Worm (Caenorhabditis elegans) whole organism, L1 larva: ENCODE data around the gene F32H5.3.

Experiments
- C04F5.9 ChIP-seq: sonication (generic microtip); optimal IDR thresholded peaks from 2 replicates; lab custom pipeline; 2016; ENCODE audit warnings: missing genetic modification characterization, missing compliant biosample characterization
- C34B4.2 ChIP-seq: sonication (generic microtip); optimal IDR thresholded peaks from 2 replicates; lab custom pipeline; 2017; ENCODE audit warnings: mild to moderate bottlenecking, missing genetic modification characterization, missing compliant biosample characterization
- F16B12.6 ChIP-seq: fragments of 150-350 bp; optimal IDR thresholded peaks from 2 replicates; lab custom pipeline; 2014; ENCODE audit warnings: missing biosample characterization, missing genetic modification characterization
- aha-1 ChIP-seq: fragments of 150-350 bp; optimal IDR thresholded peaks from 2 replicates; lab custom pipeline; 2014; ENCODE audit warnings: missing biosample characterization, missing genetic modification characterization
- alr-1 ChIP-seq: fragments of 200-800 bp; sonication (Bioruptor generic); optimal IDR thresholded peaks from 2 replicates; lab custom pipeline; 2018; ENCODE audit warnings: borderline replicate concordance, mild to moderate bottlenecking, missing genetic modification characterization, missing compliant biosample characterization
- ama-1 ChIP-seq: fragments of 150-350 bp; optimal IDR thresholded peaks from 2 replicates; lab custom pipeline; 2014
- ceh-8 ChIP-seq: fragments of 200-800 bp; sonication (Bioruptor generic); optimal IDR thresholded peaks from 2 replicates; lab custom pipeline; 2018; ENCODE audit warnings: mild to moderate bottlenecking, missing genetic modification characterization, moderate library complexity, missing compliant biosample characterization
- ceh-88 ChIP-seq: fragments of 200-800 bp; sonication (Bioruptor generic); IDR thresholded peaks from 2 replicates; pipeline ENCODE4 v1.3.6; 2022; ENCODE audit warnings: missing genetic modification characterization, missing compliant biosample characterization
- dpl-1 ChIP-seq, 3 experiments: fragments of 150-350 bp in 2 of 3; sonication (generic microtip) in 1 of 3; optimal IDR thresholded peaks; 2 replicates each; lab custom pipeline; 2014 to 2017; ENCODE audit warnings: missing biosample characterization in 3 of 3, missing genetic modification characterization in 3 of 3, missing genetic modification reagents in 3 of 3
- efl-1 ChIP-seq, 4 experiments: fragments of 150-350 bp; optimal IDR thresholded peaks in 3 of 4; peaks in 1 of 4; 1 replicate in 1 of 4; 2 replicates in 3 of 4; lab custom pipeline; 2014; ENCODE audit warnings: missing biosample characterization in 2 of 4, missing genetic modification characterization in 2 of 4, missing genetic modification reagents in 2 of 4
- efl-3 ChIP-seq: fragments of 200-800 bp; sonication (Bioruptor generic); optimal IDR thresholded peaks from 2 replicates; lab custom pipeline; 2018; ENCODE audit warnings: mild to moderate bottlenecking, missing genetic modification characterization, missing compliant biosample characterization
- egl-13 ChIP-seq: sonication (generic microtip); optimal IDR thresholded peaks from 2 replicates; lab custom pipeline; 2016; ENCODE audit warnings: missing genotype, missing genetic modification reagents, missing genetic modification characterization, missing compliant biosample characterization
- egl-27 ChIP-seq, 2 experiments: fragments of 150-350 bp in 1 of 2; sonication (generic microtip); optimal IDR thresholded peaks; 3 replicates each; lab custom pipeline; 2017 to 2018; ENCODE audit warnings: missing biosample characterization in 2 of 2, missing genetic modification characterization in 2 of 2, missing genetic modification reagents in 2 of 2
- elt-2 ChIP-seq: sonication (generic microtip); optimal IDR thresholded peaks from 2 replicates; lab custom pipeline; 2016; ENCODE audit warnings: missing genetic modification characterization, mild to moderate bottlenecking, inconsistent platforms, missing compliant biosample characterization, missing genetic modification reagents
- fkh-8 ChIP-seq: sonication (generic microtip); optimal IDR thresholded peaks from 2 replicates; lab custom pipeline; 2016; ENCODE audit warnings: mild to moderate bottlenecking, missing genetic modification characterization, missing compliant biosample characterization
- grh-1 ChIP-seq: fragments of 200-800 bp; sonication (Bioruptor generic); IDR thresholded peaks from 2 replicates; pipeline ENCODE4 v1.3.6; 2022; ENCODE audit warnings: missing genetic modification reagents, missing genetic modification characterization, missing compliant biosample characterization
- hlh-4 ChIP-seq: sonication (generic microtip); optimal IDR thresholded peaks from 2 replicates; lab custom pipeline; 2016; ENCODE audit warnings: mild to moderate bottlenecking, missing genetic modification characterization, missing compliant biosample characterization
- jun-1 ChIP-seq: fragments of 150-350 bp; optimal IDR thresholded peaks from 2 replicates; lab custom pipeline; 2014; ENCODE audit warnings: missing biosample characterization, missing genetic modification reagents, missing genetic modification characterization
- lin-14 ChIP-seq: fragments of 200-800 bp; sonication (Bioruptor generic); optimal IDR thresholded peaks from 2 replicates; lab custom pipeline; 2018; ENCODE audit warnings: mild to moderate bottlenecking, missing genetic modification characterization, moderate library complexity, missing compliant biosample characterization
- lin-35 ChIP-seq, 2 experiments: fragments of 150-350 bp; optimal IDR thresholded peaks; 2 replicates each; lab custom pipeline; 2014; ENCODE audit warnings: missing biosample characterization in 2 of 2, missing genetic modification characterization in 2 of 2, missing genetic modification reagents in 2 of 2
- lin-39 ChIP-seq: fragments of 150-350 bp; optimal IDR thresholded peaks from 2 replicates; lab custom pipeline; 2014; ENCODE audit warnings: missing biosample characterization, missing genetic modification reagents, missing genetic modification characterization
- lsy-2 ChIP-seq, 2 experiments: fragments of 150-350 bp; optimal IDR thresholded peaks; 2 replicates each; lab custom pipeline; 2014; ENCODE audit warnings: missing biosample characterization in 2 of 2, missing genetic modification characterization in 2 of 2
- nhr-237 ChIP-seq: fragments of 150-350 bp; optimal IDR thresholded peaks from 2 replicates; lab custom pipeline; 2014; ENCODE audit warnings: missing biosample characterization, missing genetic modification characterization
- nhr-47 ChIP-seq: sonication (generic microtip); optimal IDR thresholded peaks from 2 replicates; lab custom pipeline; 2016; ENCODE audit warnings: mild to moderate bottlenecking, missing genetic modification characterization, moderate library complexity, missing compliant biosample characterization
- nhr-71 ChIP-seq: sonication (generic microtip); optimal IDR thresholded peaks from 2 replicates; lab custom pipeline; 2016; ENCODE audit warnings: mild to moderate bottlenecking, missing genetic modification characterization, moderate library complexity, missing compliant biosample characterization
- nhr-77 ChIP-seq: fragments of 150-350 bp; optimal IDR thresholded peaks from 2 replicates; lab custom pipeline; 2014; ENCODE audit warnings: missing biosample characterization, missing genetic modification characterization
- nhr-85 ChIP-seq: sonication (generic microtip); peaks from one replicate; lab custom pipeline; 2016; ENCODE audit warnings: missing genetic modification characterization, inconsistent platforms, missing compliant biosample characterization
- nhr-90 ChIP-seq: sonication (generic microtip); optimal IDR thresholded peaks from 2 replicates; lab custom pipeline; 2016; ENCODE audit warnings: mild to moderate bottlenecking, missing genetic modification characterization, missing compliant biosample characterization; ENCODE audit not compliant: poor library complexity
- pag-3 ChIP-seq: sonication (generic microtip); optimal IDR thresholded peaks from 2 replicates; lab custom pipeline; 2017; ENCODE audit warnings: missing genetic modification characterization, mild to moderate bottlenecking, missing compliant biosample characterization, antibody characterized with exemption, borderline replicate concordance; ENCODE audit not compliant: insufficient read depth
- snpc-4 ChIP-seq: fragments of 150-350 bp; optimal IDR thresholded peaks from 2 replicates; lab custom pipeline; 2014; ENCODE audit warnings: missing biosample characterization, missing genetic modification characterization
- sptf-1 ChIP-seq: fragments of 150-350 bp; optimal IDR thresholded peaks from 2 replicates; lab custom pipeline; 2014; ENCODE audit warnings: missing biosample characterization, missing genetic modification characterization
- swsn-7 ChIP-seq: sonication (generic microtip); optimal IDR thresholded peaks from 2 replicates; lab custom pipeline; 2016; ENCODE audit warnings: missing genetic modification characterization, missing compliant biosample characterization
- tbx-2 ChIP-seq: sonication (generic microtip); optimal IDR thresholded peaks from 2 replicates; lab custom pipeline; 2016; ENCODE audit warnings: missing genetic modification characterization, missing compliant biosample characterization
- tlp-1 ChIP-seq: fragments of 150-350 bp; optimal IDR thresholded peaks from 2 replicates; lab custom pipeline; 2014; ENCODE audit warnings: missing biosample characterization, missing genetic modification characterization
- unc-62 ChIP-seq: fragments of 150-350 bp; optimal IDR thresholded peaks from 2 replicates; lab custom pipeline; 2014; ENCODE audit warnings: missing biosample characterization, missing genetic modification reagents, missing genetic modification characterization
- unc-98 ChIP-seq: fragments of 200-800 bp; sonication (Bioruptor generic); IDR thresholded peaks from 2 replicates; pipeline ENCODE4 v1.3.6; 2022; ENCODE audit warnings: missing genetic modification characterization, missing compliant biosample characterization
- zag-1 ChIP-seq: fragments of 150-350 bp; optimal IDR thresholded peaks from 2 replicates; lab custom pipeline; 2014; ENCODE audit warnings: missing biosample characterization, missing genetic modification characterization
- zip-4 ChIP-seq: fragments of 200-800 bp; sonication (Bioruptor generic); optimal IDR thresholded peaks from 2 replicates; lab custom pipeline; 2018; ENCODE audit warnings: mild to moderate bottlenecking, missing genetic modification characterization, moderate library complexity, missing compliant biosample characterization
- ztf-11 ChIP-seq, 2 experiments: sonication (generic microtip); optimal IDR thresholded peaks; 2 replicates each; lab custom pipeline; 2016 to 2017; ENCODE audit warnings: missing genetic modification characterization in 2 of 2, missing biosample characterization in 1 of 2, missing compliant biosample characterization in 1 of 2

F32H5.3 gene

DNA sequence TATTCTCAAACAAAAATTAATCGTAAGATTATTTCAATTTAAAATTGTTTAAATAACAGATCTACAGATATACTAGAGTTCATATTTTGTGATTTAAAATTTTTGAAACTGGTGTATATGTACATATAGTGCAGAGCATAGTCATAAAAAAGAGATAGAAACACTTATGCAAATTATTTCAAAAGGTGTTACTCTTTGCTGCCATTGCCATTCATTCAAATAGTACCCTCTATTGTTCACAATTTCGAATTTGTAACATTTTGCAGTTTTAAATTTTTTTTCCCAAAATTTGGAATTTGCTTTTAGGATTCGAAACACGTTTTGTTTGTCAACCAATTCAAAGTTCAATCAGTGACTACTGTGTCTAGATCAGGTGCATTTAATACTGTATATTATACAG lies 1.1 kb downstream of the F32H5.3 start, which contains the start of gene F32H5.4:
Gene F32H5.4, plus strand, starts transcription at position 301 of the 400 bp plus-strand sequence.
- TF ChIP-seq efl-1 (optimal IDR thresholded peaks at IDR 0.05; lab: Kevin White, UChicago) (no peak), efl-1 (GFP tag; optimal IDR thresholded peaks at IDR 0.05 in 1 of 2; lab: Kevin White, UChicago) (peak in 1 of 2 experiments; percentile 90), egl-27 (tag; optimal IDR thresholded peaks at IDR 0.05; lab: Kevin White, UChicago) (no peak)

ce11 chrV:13363415-13363814 lies 4.3 kb downstream of the F32H5.3 start, which contains the start of gene srg-46:
srg-46 (plus strand) TSS chrV:13363715.
- TF ChIP-seq ceh-8 (GFP tag; lab: Kevin White, UChicago) (peak; percentile 21), hlh-4 (no peak)

- TF ChIP-seq pag-3 (tag; lab: Kevin White, UChicago) = no peak
- TF ChIP-seq tlp-1 (tag; lab: Kevin White, UChicago) = no peak
These were observed 5.1 kb downstream of the F32H5.3 start for ce11 chrV:13364227-13364626.

DNA sequence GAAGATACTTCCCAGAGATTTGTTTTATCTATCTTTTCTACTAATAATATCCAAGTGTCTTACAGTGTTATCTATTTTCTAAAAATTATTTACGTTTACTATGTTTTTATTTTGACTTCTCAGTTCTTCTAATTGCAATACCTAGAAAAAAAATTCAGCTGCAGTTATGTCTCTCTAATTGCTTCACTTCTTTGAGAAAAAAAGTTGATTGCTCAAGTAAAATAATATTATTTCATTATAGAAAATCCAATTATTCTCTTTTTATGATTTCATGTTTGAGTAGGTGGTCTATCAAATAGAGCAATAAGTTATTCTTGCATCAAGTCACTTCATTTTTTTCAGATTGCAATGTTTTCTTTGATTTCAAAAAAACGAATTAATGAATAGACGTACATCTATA lies 7.4 kb downstream of the F32H5.3 start:
- TF ChIP-seq ztf-11 (tag; optimal IDR thresholded peaks at IDR 0.05; lab: Kevin White, UChicago) (no peak), C04F5.9 (no peak), hlh-4 (peak; percentile 65), lin-14 (no peak), nhr-47 (peak; percentile 58), lin-39 (peak; percentile 2), nhr-71 (tag; lab: Kevin White, UChicago) (peak; percentile 40), lsy-2 (tag; optimal IDR thresholded peaks at IDR 0.05; lab: Kevin White, UChicago) (peak; percentile 1 to 9), fkh-8 (tag; lab: Kevin White, UChicago) (peak; percentile 46), nhr-237 (tag; lab: Kevin White, UChicago) (peak; percentile 13)

DNA sequence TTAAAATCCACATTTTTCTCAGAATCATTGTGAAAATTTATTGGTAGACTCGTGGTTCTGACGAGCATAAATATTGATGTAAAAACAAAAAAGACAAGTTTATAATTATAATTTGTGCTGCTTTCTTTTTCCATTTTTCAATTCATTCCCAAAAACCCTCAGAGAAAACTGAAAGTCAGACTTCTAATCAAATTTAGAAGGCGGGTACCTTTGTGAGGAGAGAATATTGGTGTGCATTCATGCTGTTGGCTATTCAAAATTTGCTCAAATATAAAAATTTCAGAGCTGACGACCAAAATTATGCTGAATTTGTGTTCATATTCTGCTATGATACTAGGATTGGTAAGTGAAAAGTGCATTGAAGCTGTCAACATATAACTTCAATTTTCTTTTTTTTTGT lies 7.9 kb downstream of the F32H5.3 start, which contains the start of gene srx-125:
Gene srx-125, plus strand, starts transcription at position 301 of the 400 bp plus-strand sequence.
- TF ChIP-seq ceh-88 (GFP tag; lab: Robert Waterston, UW) (no peak), dpl-1 (GFP tag; optimal IDR thresholded peaks at IDR 0.05; lab: Kevin White, UChicago) (no peak), F16B12.6 (tag; lab: Kevin White, UChicago) (no peak), nhr-90 (tag; lab: Kevin White, UChicago) (no peak), zag-1 (tag; lab: Kevin White, UChicago) (no peak), efl-3 (GFP tag; lab: Kevin White, UChicago) (no peak), pag-3 (tag; lab: Kevin White, UChicago) (no peak), egl-13 (tag; lab: Kevin White, UChicago) (no peak), grh-1 (GFP tag; lab: Robert Waterston, UW) (no peak), unc-62 (no peak)

DNA sequence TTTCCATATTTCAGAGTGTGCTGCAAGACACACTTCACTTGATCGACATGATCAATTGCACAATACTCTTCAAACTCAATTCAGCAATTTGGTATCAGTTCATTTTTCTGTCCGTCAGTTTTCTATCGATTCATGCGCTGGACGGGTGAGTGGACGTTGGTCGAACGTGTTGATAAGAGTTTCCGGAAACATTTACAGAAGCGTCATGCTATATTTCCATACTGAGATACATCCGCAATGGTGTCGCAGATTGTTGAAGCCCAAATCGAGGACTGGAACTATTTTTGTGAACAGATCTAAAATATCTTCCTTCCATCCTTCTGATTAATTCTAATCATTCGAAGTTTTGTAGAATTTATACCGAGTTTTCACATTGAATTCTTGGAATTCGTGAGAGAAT lies 10.5 kb downstream of the F32H5.3 start:
- TF ChIP-seq zip-4 (GFP tag; lab: Kevin White, UChicago) (no peak), nhr-85 (tag; lab: Kevin White, UChicago) (no peak), sptf-1 (no peak), tbx-2 (tag; lab: Kevin White, UChicago) (no peak), aha-1 (tag; lab: Kevin White, UChicago) (no peak), ama-1 (lab: Kevin White, UChicago) (no peak), elt-2 (tag; lab: Kevin White, UChicago) (peak; percentile 81), nhr-77 (no peak), alr-1 (no peak), jun-1 (tag; lab: Kevin White, UChicago) (no peak), grh-1 (GFP tag; lab: Robert Waterston, UW) (peak; percentile 16; the same call in 1 of the 2 replicates), egl-27 (tag; optimal IDR thresholded peaks at IDR 0.05; lab: Kevin White, UChicago) (no peak), swsn-7 (tag; lab: Kevin White, UChicago) (no peak), C34B4.2 (tag; lab: Kevin White, UChicago) (no peak), unc-98 (no peak), snpc-4 (tag; lab: Kevin White, UChicago) (no peak), lin-39 (no peak), lin-35 (GFP tag; optimal IDR thresholded peaks at IDR 0.05; lab: Kevin White, UChicago) (peak in 1 of 2 experiments; percentile 0), efl-1 (optimal IDR thresholded peaks at IDR 0.05; lab: Kevin White, UChicago) (no peak), efl-1 (GFP tag; optimal IDR thresholded peaks at IDR 0.05 in 1 of 2; lab: Kevin White, UChicago) (peak in 1 of 2 experiments; percentile 93)
